Worm (Caenorhabditis elegans) whole organism, mixed stage, embryonic: Measurements from ENCODE around the gene sri-32.

Source experiments
- M03D4.4 ChIP-seq: sonication (generic microtip); optimal IDR thresholded peaks from 2 replicates; lab custom pipeline; 2017; ENCODE audit warnings: mild to moderate bottlenecking, missing genetic modification characterization, missing compliant biosample characterization
- bed-3 ChIP-seq: fragments of 200-800 bp; sonication (Bioruptor generic); optimal IDR thresholded peaks from 3 replicates; lab custom pipeline; 2018; ENCODE audit warnings: mild to moderate bottlenecking, missing genetic modification characterization, moderate library complexity, missing compliant biosample characterization
- blmp-1 ChIP-seq: fragments of 150-350 bp; optimal IDR thresholded peaks from 2 replicates; lab custom pipeline; 2014; ENCODE audit warnings: missing biosample characterization, missing genetic modification characterization
- ceh-39 ChIP-seq: fragments of 150-350 bp; optimal IDR thresholded peaks from 2 replicates; lab custom pipeline; 2014; ENCODE audit warnings: missing biosample characterization, missing genetic modification characterization
- ceh-43 ChIP-seq: fragments of 200-800 bp; sonication (Bioruptor generic); optimal IDR thresholded peaks from 2 replicates; lab custom pipeline; 2018; ENCODE audit warnings: mild to moderate bottlenecking, missing genetic modification characterization, moderate library complexity, missing compliant biosample characterization
- ceh-83 ChIP-seq: fragments of 200-800 bp; sonication (Bioruptor generic); optimal IDR thresholded peaks from 2 replicates; lab custom pipeline; 2018; ENCODE audit warnings: mild to moderate bottlenecking, missing genetic modification characterization, missing compliant biosample characterization
- ces-1 ChIP-seq: fragments of 150-350 bp; optimal IDR thresholded peaks from 2 replicates; lab custom pipeline; 2014; ENCODE audit warnings: missing biosample characterization, missing genetic modification reagents, missing genetic modification characterization
- drap-1 ChIP-seq: fragments of 200-800 bp; sonication (Bioruptor generic); optimal IDR thresholded peaks from 3 replicates; lab custom pipeline; 2018; ENCODE audit warnings: mild to moderate bottlenecking, missing genetic modification characterization, missing compliant biosample characterization
- elt-1 ChIP-seq: sonication (generic microtip); optimal IDR thresholded peaks from 2 replicates; lab custom pipeline; 2017; ENCODE audit warnings: missing genetic modification characterization, mild to moderate bottlenecking, missing compliant biosample characterization, antibody characterized with exemption, moderate library complexity, borderline replicate concordance; ENCODE audit not compliant: insufficient read depth
- ham-2 ChIP-seq: fragments of 200-800 bp; sonication (Bioruptor generic); optimal IDR thresholded peaks from 2 replicates; lab custom pipeline; 2018; ENCODE audit warnings: mild to moderate bottlenecking, missing genetic modification characterization, missing compliant biosample characterization
- hlh-1 ChIP-seq: fragments of 150-350 bp; optimal IDR thresholded peaks from 2 replicates; lab custom pipeline; 2014; ENCODE audit warnings: missing biosample characterization, missing genetic modification reagents, missing genetic modification characterization
- lin-13 ChIP-seq: fragments of 150-350 bp; optimal IDR thresholded peaks from 2 replicates; lab custom pipeline; 2014; ENCODE audit warnings: missing biosample characterization, missing genetic modification characterization
- lin-32 ChIP-seq: fragments of 200-800 bp; sonication (Bioruptor generic); optimal IDR thresholded peaks from 2 replicates; lab custom pipeline; 2018; ENCODE audit warnings: mild to moderate bottlenecking, missing genetic modification characterization, missing compliant biosample characterization
- lsy-2 ChIP-seq: fragments of 150-350 bp; optimal IDR thresholded peaks from 2 replicates; lab custom pipeline; 2014; ENCODE audit warnings: missing biosample characterization, missing genetic modification characterization
- mab-5 ChIP-seq: fragments of 150-350 bp; optimal IDR thresholded peaks from 2 replicates; lab custom pipeline; 2014; ENCODE audit warnings: missing biosample characterization, missing genetic modification characterization
- mep-1 ChIP-seq: fragments of 150-350 bp; optimal IDR thresholded peaks from 2 replicates; lab custom pipeline; 2017; ENCODE audit warnings: missing biosample characterization, missing genetic modification reagents, missing genetic modification characterization, inconsistent platforms
- mls-2 ChIP-seq: sonication (generic microtip); optimal IDR thresholded peaks from 2 replicates; lab custom pipeline; 2016; ENCODE audit warnings: mild to moderate bottlenecking, missing genetic modification characterization, moderate library complexity, missing compliant biosample characterization
- nhr-12 ChIP-seq: fragments of 150-350 bp; optimal IDR thresholded peaks from 2 replicates; lab custom pipeline; 2014; ENCODE audit warnings: missing biosample characterization, missing genetic modification characterization
- nhr-2 ChIP-seq: fragments of 150-350 bp; optimal IDR thresholded peaks from 2 replicates; lab custom pipeline; 2014; ENCODE audit warnings: missing biosample characterization, missing genetic modification characterization
- nhr-237 ChIP-seq: fragments of 150-350 bp; optimal IDR thresholded peaks from 2 replicates; lab custom pipeline; 2014; ENCODE audit warnings: missing biosample characterization, missing genetic modification characterization
- nhr-28 ChIP-seq: fragments of 150-350 bp; optimal IDR thresholded peaks from 2 replicates; lab custom pipeline; 2014; ENCODE audit warnings: missing biosample characterization, missing genetic modification characterization
- pha-4 ChIP-seq: fragments of 150-350 bp; optimal IDR thresholded peaks from 2 replicates; lab custom pipeline; 2018; ENCODE audit warnings: missing biosample characterization, missing genetic modification reagents, missing genetic modification characterization
- sem-2 ChIP-seq: fragments of 200-800 bp; sonication (Bioruptor generic); optimal IDR thresholded peaks from 2 replicates; lab custom pipeline; 2018; ENCODE audit warnings: mild to moderate bottlenecking, missing genetic modification characterization, missing compliant biosample characterization
- snpc-4 ChIP-seq: fragments of 150-350 bp; optimal IDR thresholded peaks from 2 replicates; lab custom pipeline; 2014; ENCODE audit warnings: missing biosample characterization, missing genetic modification characterization
- sptf-1 ChIP-seq: sonication (generic microtip); optimal IDR thresholded peaks from 2 replicates; lab custom pipeline; 2017; ENCODE audit warnings: mild to moderate bottlenecking, missing genetic modification characterization, moderate library complexity, missing compliant biosample characterization
- tbx-8 ChIP-seq: fragments of 200-800 bp; sonication (Bioruptor generic); optimal IDR thresholded peaks from 2 replicates; lab custom pipeline; 2018; ENCODE audit warnings: mild to moderate bottlenecking, missing genetic modification characterization, moderate library complexity, missing compliant biosample characterization
- unc-120 ChIP-seq: sonication (generic microtip); optimal IDR thresholded peaks from 2 replicates; lab custom pipeline; 2017; ENCODE audit warnings: missing genetic modification characterization, missing compliant biosample characterization; ENCODE audit not compliant: poor library complexity, severe bottlenecking
- unc-39 ChIP-seq: fragments of 150-350 bp; optimal IDR thresholded peaks from 2 replicates; lab custom pipeline; 2014; ENCODE audit warnings: missing biosample characterization, missing genetic modification characterization
- ztf-11 ChIP-seq: fragments of 150-350 bp; optimal IDR thresholded peaks from 2 replicates; lab custom pipeline; 2014; ENCODE audit warnings: missing biosample characterization, missing genetic modification characterization

The sri-32 gene

ce11 chrII:3110099-3110498, 44.2 kb downstream of the sri-32 start:
- TF ChIP-seq sem-2: no peak
- TF ChIP-seq blmp-1 (tag; lab: Kevin White, UChicago): no peak
- TF ChIP-seq lin-32 (GFP tag; lab: Kevin White, UChicago): no peak
- no peak for TF ChIP-seq mep-1 (tag; lab: Kevin White, UChicago)
- no peak for TF ChIP-seq lsy-2 (tag; lab: Kevin White, UChicago)
- no peak for TF ChIP-seq unc-120 (tag; lab: Kevin White, UChicago)
- TF ChIP-seq pha-4 (tag; lab: Kevin White, UChicago): no peak
- TF ChIP-seq mls-2 (tag; lab: Kevin White, UChicago): no peak
- no peak for TF ChIP-seq sptf-1 (tag; lab: Kevin White, UChicago)

ce11 chrII:3109533-3109932, 44.8 kb downstream of the sri-32 start:
- TF ChIP-seq ztf-11 (tag; lab: Kevin White, UChicago) (no peak), mep-1 (tag; lab: Kevin White, UChicago) (no peak), unc-39 (tag; lab: Kevin White, UChicago) (no peak), hlh-1 (no peak), elt-1 (no peak), ceh-39 (tag; lab: Kevin White, UChicago) (no peak), drap-1 (no peak), M03D4.4 (tag; lab: Kevin White, UChicago) (no peak), bed-3 (no peak), ham-2 (GFP tag; lab: Kevin White, UChicago) (no peak), ceh-83 (GFP tag; lab: Kevin White, UChicago) (no peak), nhr-12 (tag; lab: Kevin White, UChicago) (no peak), ces-1 (GFP tag; lab: Kevin White, UChicago) (no peak), unc-120 (tag; lab: Kevin White, UChicago) (no peak), nhr-2 (tag; lab: Kevin White, UChicago) (no peak), snpc-4 (tag; lab: Kevin White, UChicago) (no peak), nhr-28 (no peak), lin-13 (tag; lab: Kevin White, UChicago) (no peak), ceh-43 (no peak), mls-2 (tag; lab: Kevin White, UChicago) (no peak)

DNA sequence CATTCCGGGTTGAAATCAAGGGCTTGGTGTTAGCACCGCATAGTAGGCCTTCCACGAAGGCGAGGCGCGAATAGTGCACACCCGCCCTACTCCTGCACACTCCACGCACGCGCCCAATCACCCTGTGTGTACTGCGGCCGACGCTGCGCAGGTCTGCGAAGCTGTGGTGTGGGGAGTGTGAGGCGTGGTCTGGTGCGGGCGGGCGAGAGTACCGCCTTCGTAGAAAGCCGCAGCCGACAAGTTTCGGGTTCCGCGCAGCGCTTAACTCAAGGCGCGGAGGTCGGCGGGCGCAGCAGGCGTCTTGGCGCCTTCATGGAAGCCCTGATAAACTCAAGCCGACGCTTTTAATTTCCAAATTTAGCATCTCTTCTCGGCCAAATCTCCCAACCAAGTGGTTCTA, 46.2 kb downstream of the sri-32 start:
- peak; percentile 43 for TF ChIP-seq ceh-83 (GFP tag; lab: Kevin White, UChicago)
- TF ChIP-seq nhr-237 (tag; lab: Kevin White, UChicago): no peak
- TF ChIP-seq, all 35 proteins: peak for 1

DNA sequence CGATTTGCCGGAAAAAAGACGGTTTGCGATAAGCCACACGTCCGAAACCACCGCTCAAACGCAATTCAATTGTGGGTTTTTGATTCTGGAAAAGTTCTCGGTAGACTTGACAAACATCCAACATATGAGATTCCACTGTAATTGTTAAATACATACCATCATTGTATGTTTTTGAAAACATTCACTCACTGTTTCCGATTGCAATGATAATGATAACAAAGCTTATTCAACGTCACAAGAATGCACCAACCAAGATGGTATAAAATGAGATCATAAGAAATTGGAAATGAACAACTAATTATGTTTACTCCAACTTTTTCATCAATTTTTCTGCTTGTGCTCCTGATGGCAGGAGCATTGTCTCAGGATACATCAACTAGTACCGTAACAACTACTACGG, 48.5 kb downstream of the sri-32 start, which contains the start of gene clec-122:
TSS of gene clec-122 (plus strand) at position 301 of the 400 bp plus-strand sequence.
- TF ChIP-seq tbx-8 (GFP tag; lab: Kevin White, UChicago) (no peak), ces-1 (GFP tag; lab: Kevin White, UChicago) (no peak), nhr-2 (tag; lab: Kevin White, UChicago) (no peak), hlh-1 (no peak), M03D4.4 (tag; lab: Kevin White, UChicago) (no peak), snpc-4 (tag; lab: Kevin White, UChicago) (no peak), lin-13 (tag; lab: Kevin White, UChicago) (no peak), mab-5 (tag; lab: Kevin White, UChicago) (no peak)
